Worm (Caenorhabditis elegans) whole organism, young adult: ENCODE measurements around the gene C03E10.3.

Source experiments
- B0019.2 ChIP-seq: fragments of 200-800 bp; sonication (Bioruptor generic); conservative IDR thresholded peaks from 2 replicates; pipeline ENCODE4 v1.3.6; 2022; ENCODE audit warnings: missing genetic modification reagents, missing genetic modification characterization, missing compliant biosample characterization
- B0336.3 ChIP-seq: fragments of 200-800 bp; sonication (Bioruptor generic); IDR thresholded peaks from 2 replicates; pipeline ENCODE4 v1.3.6; 2022; ENCODE audit warnings: missing genetic modification characterization, missing compliant biosample characterization
- D2030.7 ChIP-seq: fragments of 200-800 bp; sonication (Bioruptor generic); IDR thresholded peaks from 2 replicates; pipeline ENCODE4 v1.3.6; 2022; ENCODE audit warnings: missing genetic modification reagents, missing genetic modification characterization, missing compliant biosample characterization
- F33H1.4 ChIP-seq: fragments of 200-800 bp; sonication (Bioruptor generic); IDR thresholded peaks from 2 replicates; pipeline ENCODE4 v1.3.6; 2022; ENCODE audit warnings: missing genetic modification reagents, missing genetic modification characterization, missing compliant biosample characterization
- F37B4.10 ChIP-seq: fragments of 200-800 bp; sonication (Bioruptor generic); IDR thresholded peaks from 2 replicates; pipeline ENCODE4 v1.3.6; 2022; ENCODE audit warnings: missing genetic modification characterization, missing compliant biosample characterization
- F49E8.2 ChIP-seq: sonication (generic microtip); optimal IDR thresholded peaks from 3 replicates; lab custom pipeline; 2017; ENCODE audit warnings: missing genetic modification characterization, mild to moderate bottlenecking, missing compliant biosample characterization, antibody characterized with exemption, moderate library complexity; ENCODE audit not compliant: insufficient read depth
- K11D2.4 ChIP-seq: fragments of 200-800 bp; sonication (Bioruptor generic); IDR thresholded peaks from 2 replicates; pipeline ENCODE4 v1.3.6; 2022; ENCODE audit warnings: missing genetic modification reagents, missing genetic modification characterization, missing compliant biosample characterization
- Y53F4B.3 ChIP-seq: fragments of 200-800 bp; sonication (Bioruptor generic); IDR thresholded peaks from 2 replicates; pipeline ENCODE4 v1.3.6; 2022; ENCODE audit warnings: missing genetic modification reagents, missing genetic modification characterization, missing compliant biosample characterization
- Y67H2A.10 ChIP-seq: fragments of 200-800 bp; sonication (Bioruptor generic); conservative IDR thresholded peaks from 2 replicates; pipeline ENCODE4 v1.3.6; 2022; ENCODE audit warnings: missing genetic modification reagents, missing genetic modification characterization, missing compliant biosample characterization
- Y95B8A.8 ChIP-seq: fragments of 200-800 bp; sonication (Bioruptor generic); IDR thresholded peaks from 2 replicates; pipeline ENCODE4 v1.3.6; 2022; ENCODE audit warnings: missing genetic modification reagents, missing genetic modification characterization, missing compliant biosample characterization
- ZK185.1 ChIP-seq: sonication (generic microtip); optimal IDR thresholded peaks from 2 replicates; lab custom pipeline; 2016; ENCODE audit warnings: mild to moderate bottlenecking, missing genetic modification characterization, missing compliant biosample characterization; ENCODE audit not compliant: poor library complexity, severe bottlenecking
- aptf-3 ChIP-seq: fragments of 200-800 bp; sonication (Bioruptor generic); IDR thresholded peaks from 2 replicates; pipeline ENCODE4 v1.3.6; 2022; ENCODE audit warnings: missing genetic modification characterization, missing compliant biosample characterization
- athp-1 ChIP-seq: sonication (generic microtip); optimal IDR thresholded peaks from 2 replicates; lab custom pipeline; 2017; ENCODE audit warnings: mild to moderate bottlenecking, missing genetic modification characterization, missing compliant biosample characterization
- ceh-91 ChIP-seq: fragments of 200-800 bp; sonication (Bioruptor generic); IDR thresholded peaks from 2 replicates; pipeline ENCODE4 v1.3.6; 2022; ENCODE audit warnings: missing genetic modification reagents, missing genetic modification characterization, missing compliant biosample characterization
- chd-7 ChIP-seq: sonication (generic microtip); optimal IDR thresholded peaks from 2 replicates; lab custom pipeline; 2016; ENCODE audit warnings: mild to moderate bottlenecking, missing genetic modification characterization, moderate library complexity, missing compliant biosample characterization
- dpl-1 ChIP-seq: fragments of 150-350 bp; optimal IDR thresholded peaks from 2 replicates; lab custom pipeline; 2014; ENCODE audit warnings: missing biosample characterization, missing genetic modification reagents, missing genetic modification characterization
- efl-1 ChIP-seq: fragments of 150-350 bp; optimal IDR thresholded peaks from 2 replicates; lab custom pipeline; 2014; ENCODE audit warnings: missing biosample characterization, missing genetic modification reagents, missing genetic modification characterization
- egl-18 ChIP-seq: fragments of 200-800 bp; sonication (Bioruptor generic); IDR thresholded peaks from 2 replicates; pipeline ENCODE4 v1.3.6; 2022; ENCODE audit warnings: missing genetic modification reagents, missing genetic modification characterization, missing compliant biosample characterization
- egl-44 ChIP-seq: fragments of 200-800 bp; sonication (Bioruptor generic); IDR thresholded peaks from 2 replicates; pipeline ENCODE4 v1.3.6; 2022; ENCODE audit warnings: missing genetic modification reagents, missing genetic modification characterization, missing compliant biosample characterization
- egrh-3 ChIP-seq: fragments of 200-800 bp; sonication (Bioruptor generic); IDR thresholded peaks from 2 replicates; pipeline ENCODE4 v1.3.6; 2022; ENCODE audit warnings: missing genetic modification reagents, missing genetic modification characterization, missing compliant biosample characterization
- ekl-4 ChIP-seq: fragments of 200-800 bp; sonication (Bioruptor generic); IDR thresholded peaks from 2 replicates; pipeline ENCODE4 v1.3.6; 2022; ENCODE audit warnings: missing genetic modification reagents, missing genetic modification characterization, missing compliant biosample characterization
- ets-4 ChIP-seq: fragments of 200-800 bp; sonication (Bioruptor generic); optimal IDR thresholded peaks from 2 replicates; lab custom pipeline; 2018; ENCODE audit warnings: mild to moderate bottlenecking, missing genetic modification characterization, missing compliant biosample characterization
- gei-17 ChIP-seq: fragments of 200-800 bp; sonication (Bioruptor generic); optimal IDR thresholded peaks from 2 replicates; lab custom pipeline; 2018; ENCODE audit warnings: mild to moderate bottlenecking, missing genetic modification characterization, missing compliant biosample characterization
- him-1 ChIP-seq: sonication (generic microtip); optimal IDR thresholded peaks from 2 replicates; lab custom pipeline; 2016; ENCODE audit warnings: missing genotype, missing genetic modification reagents, missing genetic modification characterization, missing compliant biosample characterization
- hmg-20 ChIP-seq: fragments of 200-800 bp; sonication (Bioruptor generic); IDR thresholded peaks from 2 replicates; pipeline ENCODE4 v1.3.6; 2022; ENCODE audit warnings: missing genetic modification reagents, missing genetic modification characterization, missing compliant biosample characterization
- let-526 ChIP-seq: fragments of 200-800 bp; sonication (Bioruptor generic); IDR thresholded peaks from 2 replicates; pipeline ENCODE4 v1.3.6; 2022; ENCODE audit warnings: missing genetic modification reagents, missing genetic modification characterization, missing compliant biosample characterization
- lin-54 ChIP-seq: fragments of 200-800 bp; sonication (Bioruptor generic); optimal IDR thresholded peaks from 2 replicates; lab custom pipeline; 2018; ENCODE audit warnings: mild to moderate bottlenecking, missing genetic modification characterization, missing compliant biosample characterization
- lsl-1 ChIP-seq: fragments of 200-800 bp; sonication (Bioruptor generic); optimal IDR thresholded peaks from 2 replicates; lab custom pipeline; 2018; ENCODE audit warnings: mild to moderate bottlenecking, missing genetic modification characterization, moderate library complexity, missing compliant biosample characterization
- lsy-27 ChIP-seq: sonication (generic microtip); optimal IDR thresholded peaks from 2 replicates; lab custom pipeline; 2017; ENCODE audit warnings: missing genetic modification characterization, mild to moderate bottlenecking, missing compliant biosample characterization, antibody characterized with exemption, missing genotype, borderline replicate concordance; ENCODE audit not compliant: insufficient read depth
- madf-10 ChIP-seq: sonication (generic microtip); optimal IDR thresholded peaks from 2 replicates; lab custom pipeline; 2016; ENCODE audit warnings: mild to moderate bottlenecking, missing genetic modification characterization, missing compliant biosample characterization
- madf-8 ChIP-seq: fragments of 200-800 bp; sonication (Bioruptor generic); conservative IDR thresholded peaks from 2 replicates; pipeline ENCODE4 v1.3.6; 2022; ENCODE audit warnings: missing genetic modification reagents, missing genetic modification characterization, missing compliant biosample characterization
- nfyb-1 ChIP-seq: fragments of 200-800 bp; sonication (Bioruptor generic); IDR thresholded peaks from 2 replicates; pipeline ENCODE4 v1.3.6; 2022; ENCODE audit warnings: missing genetic modification reagents, missing genetic modification characterization, missing compliant biosample characterization
- nhr-179 ChIP-seq: sonication (generic microtip); optimal IDR thresholded peaks from 2 replicates; lab custom pipeline; 2016; ENCODE audit warnings: mild to moderate bottlenecking, missing genetic modification characterization, missing compliant biosample characterization
- snpc-4 ChIP-seq, 5 experiments: fragments of 150-350 bp in 1 of 5; sonication (generic microtip) in 4 of 5; optimal IDR thresholded peaks; 2 replicates each; lab custom pipeline; 2014 to 2018; ENCODE audit warnings: missing genetic modification characterization in 5 of 5, missing biosample characterization in 3 of 5, antibody characterized with exemption in 2 of 5, mild to moderate bottlenecking in 2 of 5, missing compliant biosample characterization in 2 of 5, missing genotype in 2 of 5, moderate library complexity in 2 of 5, missing genetic modification reagents in 1 of 5
- sptf-2 ChIP-seq: fragments of 200-800 bp; sonication (Bioruptor generic); optimal IDR thresholded peaks from 2 replicates; lab custom pipeline; 2018; ENCODE audit warnings: mild to moderate bottlenecking, missing genetic modification characterization, missing compliant biosample characterization
- tbp1 ChIP-seq: fragments of 200-800 bp; sonication (Bioruptor generic); optimal IDR thresholded peaks from 2 replicates; lab custom pipeline; 2018; ENCODE audit warnings: mild to moderate bottlenecking, missing genetic modification characterization, missing compliant biosample characterization
- tbx-9 ChIP-seq: sonication (generic microtip); optimal IDR thresholded peaks from 2 replicates; lab custom pipeline; 2016; ENCODE audit warnings: borderline replicate concordance, missing genetic modification characterization, inconsistent platforms, missing compliant biosample characterization
- zfh-2 ChIP-seq: fragments of 200-800 bp; sonication (Bioruptor generic); conservative IDR thresholded peaks from 2 replicates; pipeline ENCODE4 v1.3.6; 2022; ENCODE audit warnings: missing genetic modification reagents, missing genetic modification characterization, missing compliant biosample characterization
- ztf-25 ChIP-seq: fragments of 200-800 bp; sonication (Bioruptor generic); IDR thresholded peaks from 2 replicates; pipeline ENCODE4 v1.3.6; 2022; ENCODE audit warnings: missing genetic modification reagents, missing genetic modification characterization, missing compliant biosample characterization
- ztf-26 ChIP-seq: sonication (generic microtip); optimal IDR thresholded peaks from 2 replicates; lab custom pipeline; 2017; ENCODE audit warnings: missing genetic modification characterization, missing compliant biosample characterization
- ztf-3 ChIP-seq: fragments of 200-800 bp; sonication (Bioruptor generic); optimal IDR thresholded peaks from 2 replicates; lab custom pipeline; 2018; ENCODE audit warnings: mild to moderate bottlenecking, missing genetic modification characterization, missing compliant biosample characterization

C03E10.3 gene

ce11 chrV:11239187-11239725 lies 47.0 kb upstream of the C03E10.3 start, which contains the start of the genes dvc-1 and ima-1 (continued):
- TF ChIP-seq dpl-1 (GFP tag; lab: Kevin White, UChicago): peak; percentile 88
- peak; percentile 45 for TF ChIP-seq snpc-4 (GFP tag; optimal IDR thresholded peaks at IDR 0.05; lab: Kevin White, UChicago)
- TF ChIP-seq snpc-4 (tag; optimal IDR thresholded peaks at IDR 0.05; lab: Kevin White, UChicago): peak; percentile 38 to 79 (median 64)
- peak; percentile 48; the same call in 1 of the 2 replicates for TF ChIP-seq egrh-3
- peak; percentile 81 for TF ChIP-seq Y95B8A.8 (GFP tag; lab: Robert Waterston, UW)
- 0 out of 2 replicates have a peak, but pooled peaks have one; percentile 23 for TF ChIP-seq let-526 (GFP tag; lab: Robert Waterston, UW)
- peak; percentile 69 for TF ChIP-seq B0019.2

DNA sequence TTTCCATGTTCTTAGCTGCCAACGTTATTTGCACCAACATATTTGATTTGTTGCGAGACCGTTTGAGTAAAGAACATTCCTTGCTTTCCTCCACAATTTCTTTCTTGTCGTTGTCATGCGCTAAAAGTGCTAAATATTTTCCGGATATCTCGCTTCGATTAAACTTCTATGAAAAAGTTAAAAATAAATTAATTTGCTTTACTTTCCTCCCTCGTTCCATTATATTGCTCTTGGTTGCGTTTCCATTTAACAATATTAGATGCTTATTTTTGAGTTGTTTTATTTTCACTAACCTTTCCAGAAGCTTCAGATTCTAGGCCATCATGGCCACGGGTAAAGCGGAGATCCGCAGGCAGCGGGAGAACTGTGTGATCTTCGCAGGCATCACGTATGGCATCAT lies 44.6 kb upstream of the C03E10.3 start, which contains the start of gene pgap-1:
pgap-1 (plus strand) TSS at position 301 of the 400 bp plus-strand sequence.
- TF ChIP-seq Y53F4B.3: no peak

DNA sequence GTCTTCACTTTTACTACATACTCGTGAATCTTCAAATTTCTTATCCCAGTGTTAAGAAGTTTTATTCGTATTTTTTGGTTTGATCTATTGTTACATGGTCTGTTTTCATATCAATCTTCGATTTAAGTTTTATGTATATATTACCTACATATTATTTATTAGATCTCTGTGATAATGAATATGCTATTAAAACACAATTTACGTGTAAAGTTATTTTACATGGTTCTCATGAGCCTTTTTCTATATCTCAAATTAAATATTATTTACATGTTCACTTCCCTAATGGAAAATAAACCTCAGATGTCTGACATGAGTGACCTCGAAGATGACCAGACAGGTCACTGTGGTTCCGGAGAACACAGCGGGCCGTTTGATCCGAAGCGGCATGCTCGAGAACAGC lies 41.7 kb upstream of the C03E10.3 start, which contains the start of gene mxl-1:
mxl-1 (plus strand) TSS at position 301 of the 400 bp plus-strand sequence.
- TF ChIP-seq athp-1 (tag; lab: Kevin White, UChicago) (no peak), F37B4.10 (GFP tag; lab: Robert Waterston, UW) (no peak), ceh-91 (GFP tag; lab: Robert Waterston, UW) (no peak), lin-54 (GFP tag; lab: Kevin White, UChicago) (no peak), D2030.7 (no peak), efl-1 (GFP tag; lab: Kevin White, UChicago) (no peak), F33H1.4 (no peak), ztf-26 (no peak)
- TF ChIP-seq, all 124 proteins: peak for 0

ce11 chrV:11245029-11245428 lies 41.2 kb upstream of the C03E10.3 start:
- no peak for TF ChIP-seq egl-44
- TF ChIP-seq nhr-179 (tag; lab: Kevin White, UChicago): no peak
- no peak for TF ChIP-seq ZK185.1 (tag; lab: Kevin White, UChicago)
- TF ChIP-seq madf-10: no peak
- no peak for TF ChIP-seq F37B4.10 (GFP tag; lab: Robert Waterston, UW)
- TF ChIP-seq tbp1 (GFP tag; lab: Kevin White, UChicago): no peak
- no peak for TF ChIP-seq athp-1 (tag; lab: Kevin White, UChicago)
- TF ChIP-seq lsy-27 (tag; lab: Kevin White, UChicago): no peak
- no peak for TF ChIP-seq ztf-3 (GFP tag; lab: Kevin White, UChicago)
- TF ChIP-seq lin-54 (GFP tag; lab: Kevin White, UChicago): no peak
- TF ChIP-seq F33H1.4: no peak
- TF ChIP-seq zfh-2 (GFP tag; lab: Robert Waterston, UW): no peak
- no peak for TF ChIP-seq egl-18 (GFP tag; lab: Robert Waterston, UW)
- TF ChIP-seq ekl-4 (GFP tag; lab: Robert Waterston, UW): no peak
- no peak for TF ChIP-seq B0019.2
- no peak for TF ChIP-seq him-1 (tag; lab: Kevin White, UChicago)
- no peak for TF ChIP-seq sptf-2 (GFP tag; lab: Kevin White, UChicago)
- TF ChIP-seq hmg-20 (GFP tag; lab: Robert Waterston, UW): no peak
- TF ChIP-seq aptf-3 (GFP tag; lab: Robert Waterston, UW): no peak
- no peak for TF ChIP-seq K11D2.4 (GFP tag; lab: Robert Waterston, UW)

- TF ChIP-seq chd-7 (tag; lab: Kevin White, UChicago) (no peak), madf-8 (no peak), tbx-9 (tag; lab: Kevin White, UChicago) (no peak), B0336.3 (no peak), Y53F4B.3 (no peak), nfyb-1 (GFP tag; lab: Robert Waterston, UW) (no peak), F49E8.2 (tag; lab: Kevin White, UChicago) (no peak), ets-4 (GFP tag; lab: Kevin White, UChicago) (no peak), Y67H2A.10 (GFP tag; lab: Robert Waterston, UW) (no peak), gei-17 (GFP tag; lab: Kevin White, UChicago) (no peak), ztf-25 (GFP tag; lab: Robert Waterston, UW) (no peak), lsl-1 (GFP tag; lab: Kevin White, UChicago) (no peak)
Measured at ce11 chrV:11247846-11248245, 38.4 kb upstream of the C03E10.3 start, which contains the start of gene mam-4. mam-4 (plus strand) TSS chrV:11248146.
